Fruit fly (Drosophila melanogaster) Kc167 (cell line): ENCODE results near the gene COX7AL2.

Experiments used
- Myc ChIP-seq: fragments of >200 bp; optimal IDR thresholded peaks from 2 replicates; lab custom pipeline; 2017; ENCODE audit warnings: missing external identifiers
- h ChIP-seq: fragments of >200 bp; optimal IDR thresholded peaks from 3 replicates; lab custom pipeline; 2018; ENCODE audit warnings: missing external identifiers
- psq ChIP-seq: fragments of >200 bp; optimal IDR thresholded peaks from 2 replicates; lab custom pipeline; 2017; ENCODE audit warnings: missing external identifiers

- TF ChIP-seq psq (lab: Kevin White, UChicago) = no peak
- no peak for TF ChIP-seq h (lab: Kevin White, UChicago)
- TF ChIP-seq Myc (lab: Kevin White, UChicago) = no peak
Observed at dm6 chr2L:2221649-2222150, 24.0 kb upstream of the COX7AL2 start.
